Fruit fly (Drosophila melanogaster) whole organism, embryonic: ENCODE data around the gene CG8944.

Source experiments
- Awh ChIP-seq: fragments of 200-800 bp; sonication (Bioruptor generic); IDR thresholded peaks from 2 replicates; pipeline ENCODE4, ENCODE4 v1.3.6; 2022; ENCODE audit warnings: missing biosample characterization, missing genetic modification characterization
- C15 ChIP-seq: fragments of 200-800 bp; sonication (Bioruptor generic); IDR thresholded peaks from 3 replicates; pipeline ENCODE4 v1.3.6; 2022; ENCODE audit warnings: missing biosample characterization, missing genetic modification characterization
- CG11247 ChIP-seq: fragments of 200-800 bp; sonication (Bioruptor generic); IDR thresholded peaks from 2 replicates; pipeline ENCODE4 v1.3.6; 2022; ENCODE audit warnings: missing biosample characterization, missing genetic modification characterization
- CG11504 ChIP-seq: fragments of 200-800 bp; sonication (Bioruptor generic); optimal IDR thresholded peaks from 3 replicates; lab custom pipeline; 2019; ENCODE audit warnings: missing biosample characterization, mild to moderate bottlenecking, missing genetic modification characterization, moderate library complexity
- CG12219 ChIP-seq: fragments of 200-800 bp; sonication (Bioruptor generic); optimal IDR thresholded peaks from 3 replicates; lab custom pipeline; 2018; ENCODE audit warnings: missing biosample characterization, mild to moderate bottlenecking, missing genetic modification characterization
- CG1233 ChIP-seq: fragments of 200-800 bp; sonication (Bioruptor generic); optimal IDR thresholded peaks from 4 replicates; lab custom pipeline; 2018; ENCODE audit warnings: missing biosample characterization, mild to moderate bottlenecking, missing genetic modification characterization
- CG14441 ChIP-seq: fragments of 200-800 bp; sonication (Bioruptor generic); IDR thresholded peaks from 2 replicates; pipeline ENCODE4 v1.3.6; 2022; ENCODE audit warnings: missing biosample characterization, missing genetic modification characterization
- CG15011 ChIP-seq: fragments of 200-800 bp; sonication (Bioruptor generic); optimal IDR thresholded peaks from 3 replicates; lab custom pipeline; 2018; ENCODE audit warnings: missing biosample characterization, mild to moderate bottlenecking, missing genetic modification characterization
- CG1602 ChIP-seq: fragments of 200-800 bp; sonication (Bioruptor generic); optimal IDR thresholded peaks from 3 replicates; lab custom pipeline; 2016; ENCODE audit warnings: missing biosample characterization, missing genetic modification characterization
- CG2116 ChIP-seq: fragments of 200-800 bp; sonication (Bioruptor generic); optimal IDR thresholded peaks from 3 replicates; lab custom pipeline; 2018; ENCODE audit warnings: missing biosample characterization, mild to moderate bottlenecking, missing genetic modification characterization
- CG31365 ChIP-seq: fragments of 200-800 bp; sonication (Bioruptor generic); optimal IDR thresholded peaks from 2 replicates; lab custom pipeline; 2018; ENCODE audit warnings: missing biosample characterization, mild to moderate bottlenecking, missing genetic modification characterization
- CG3995 ChIP-seq: fragments of 200-800 bp; sonication (Bioruptor generic); optimal IDR thresholded peaks from 3 replicates; lab custom pipeline; 2016; ENCODE audit warnings: missing biosample characterization, missing genetic modification characterization
- CG6175 ChIP-seq: fragments of 200-800 bp; sonication (Bioruptor generic); IDR thresholded peaks from 3 replicates; pipeline ENCODE4 v1.3.6; 2022; ENCODE audit warnings: missing biosample characterization, missing genetic modification characterization
- CG6272 ChIP-seq: fragments of 200-800 bp; sonication (Bioruptor generic); IDR thresholded peaks from 2 replicates; pipeline ENCODE4 v1.3.6; 2022; ENCODE audit warnings: missing biosample characterization, missing genetic modification characterization
- CG6813 ChIP-seq: fragments of 200-800 bp; sonication (Bioruptor generic); optimal IDR thresholded peaks from 2 replicates; lab custom pipeline; 2017; ENCODE audit warnings: missing biosample characterization, missing genetic modification characterization, mild to moderate bottlenecking, moderate library complexity, missing genetic modification reagents
- CG7839 ChIP-seq: fragments of 200-800 bp; sonication (Bioruptor generic); optimal IDR thresholded peaks from 3 replicates; lab custom pipeline; 2018; ENCODE audit warnings: missing biosample characterization, mild to moderate bottlenecking, missing genetic modification characterization, moderate library complexity
- CG7928 ChIP-seq: fragments of 200-800 bp; sonication (Bioruptor generic); optimal IDR thresholded peaks from 2 replicates; lab custom pipeline; 2017; ENCODE audit warnings: missing biosample characterization, mild to moderate bottlenecking, missing genetic modification characterization
- CG8290 ChIP-seq, 3 experiments: fragments of 200-800 bp; sonication (Bioruptor generic); optimal IDR thresholded peaks; 2 replicates each; lab custom pipeline; 2016 to 2019; ENCODE audit warnings: missing biosample characterization in 3 of 3, missing genetic modification characterization in 3 of 3, mild to moderate bottlenecking in 2 of 3, moderate library complexity in 1 of 3
- Dip2 ChIP-seq: fragments of 200-800 bp; sonication (Bioruptor generic); IDR thresholded peaks from 2 replicates; pipeline ENCODE4 v1.3.6; 2022; ENCODE audit warnings: missing biosample characterization, missing genetic modification characterization
- Elba2 ChIP-seq: fragments of 200-800 bp; sonication (Bioruptor generic); optimal IDR thresholded peaks from 3 replicates; lab custom pipeline; 2016; ENCODE audit warnings: missing biosample characterization, missing genetic modification characterization
- Ets97D ChIP-seq: fragments of 200-800 bp; sonication (Bioruptor generic); optimal IDR thresholded peaks from 3 replicates; lab custom pipeline; 2016; ENCODE audit warnings: missing biosample characterization, missing genetic modification characterization
- Fer2 ChIP-seq: fragments of 200-800 bp; sonication (Bioruptor generic); optimal IDR thresholded peaks from 2 replicates; lab custom pipeline; 2018; ENCODE audit warnings: missing biosample characterization, mild to moderate bottlenecking, missing genetic modification characterization, moderate library complexity
- Hmx ChIP-seq: fragments of 200-800 bp; sonication (Bioruptor generic); optimal IDR thresholded peaks from 2 replicates; lab custom pipeline; 2016; ENCODE audit warnings: missing biosample characterization, missing genetic modification characterization
- Jarid2 ChIP-seq: fragments of 200-800 bp; sonication (Bioruptor generic); optimal IDR thresholded peaks from 3 replicates; lab custom pipeline; 2017; ENCODE audit warnings: mild to moderate bottlenecking, missing biosample characterization, missing genetic modification reagents, missing genetic modification characterization
- Lpt ChIP-seq: fragments of >200 bp; optimal IDR thresholded peaks from 2 replicates; lab custom pipeline; 2018; ENCODE audit warnings: missing biosample characterization, missing genetic modification characterization
- Med ChIP-seq: fragments of 200-800 bp; sonication (Bioruptor generic); peaks from one replicate; lab custom pipeline; 2016; ENCODE audit warnings: missing biosample characterization, missing genetic modification characterization, mild to moderate bottlenecking, inconsistent platforms, moderate library complexity
- Rfx ChIP-seq: fragments of 200-800 bp; sonication (Bioruptor generic); IDR thresholded peaks from 2 replicates; pipeline ENCODE4 v1.3.6; 2022; ENCODE audit warnings: missing biosample characterization, missing genetic modification characterization
- Rx ChIP-seq: fragments of 200-800 bp; sonication (Bioruptor generic); IDR thresholded peaks from 2 replicates; pipeline ENCODE4 v1.3.6; 2022; ENCODE audit warnings: missing biosample characterization, missing genetic modification characterization
- Side ChIP-seq: fragments of 200-800 bp; sonication (Bioruptor generic); optimal IDR thresholded peaks from 2 replicates; lab custom pipeline; 2016; ENCODE audit warnings: missing biosample characterization, missing genetic modification characterization
- TFAM ChIP-seq: fragments of 200-800 bp; sonication (Bioruptor generic); optimal IDR thresholded peaks from 2 replicates; lab custom pipeline; 2017; ENCODE audit warnings: missing biosample characterization, missing genetic modification characterization, inconsistent platforms
- Usf ChIP-seq: fragments of 200-800 bp; sonication (Bioruptor generic); optimal IDR thresholded peaks from 2 replicates; lab custom pipeline; 2017; ENCODE audit warnings: missing genotype, missing biosample characterization, missing genetic modification characterization
- Xbp1 ChIP-seq: fragments of 200-800 bp; sonication (Bioruptor generic); optimal IDR thresholded peaks from 3 replicates; lab custom pipeline; 2016; ENCODE audit warnings: missing biosample characterization, mild to moderate bottlenecking, missing genetic modification characterization
- al ChIP-seq: fragments of 200-800 bp; sonication (Bioruptor generic); IDR thresholded peaks from 2 replicates; pipeline ENCODE4 v1.3.6; 2022; ENCODE audit warnings: missing biosample characterization, missing genetic modification characterization
- bab2 ChIP-seq: fragments of 200-800 bp; sonication (Bioruptor generic); optimal IDR thresholded peaks from 2 replicates; lab custom pipeline; 2016; ENCODE audit warnings: missing biosample characterization, missing genetic modification characterization
- bbx ChIP-seq: fragments of 200-800 bp; sonication (Bioruptor generic); IDR thresholded peaks from 2 replicates; pipeline ENCODE4 v1.3.6; 2022; ENCODE audit warnings: missing biosample characterization, missing genetic modification characterization; ENCODE audit not compliant: partially characterized antibody
- cato ChIP-seq: fragments of 200-800 bp; sonication (Bioruptor generic); optimal IDR thresholded peaks from 2 replicates; lab custom pipeline; 2016; ENCODE audit warnings: missing biosample characterization, missing genetic modification characterization, borderline replicate concordance
- chinmo ChIP-seq: fragments of 200-800 bp; sonication (Bioruptor generic); IDR thresholded peaks from 4 replicates; pipeline ENCODE4 v1.3.6; 2022; ENCODE audit warnings: missing biosample characterization, missing genetic modification characterization; ENCODE audit not compliant: partially characterized antibody
- corto ChIP-seq: fragments of 200-800 bp; sonication (Bioruptor generic); optimal IDR thresholded peaks from 2 replicates; lab custom pipeline; 2016; ENCODE audit warnings: missing biosample characterization, mild to moderate bottlenecking, missing genetic modification characterization, moderate library complexity
- dati ChIP-seq: fragments of 200-800 bp; sonication (Bioruptor generic); IDR thresholded peaks from 2 replicates; pipeline ENCODE4 v1.3.6; 2022; ENCODE audit warnings: missing biosample characterization, missing genetic modification characterization
- eve ChIP-seq, 2 experiments: fragments of >200 bp; optimal IDR thresholded peaks; 2 replicates each; lab custom pipeline; 2017; ENCODE audit warnings: missing biosample characterization in 2 of 2, missing genetic modification characterization in 2 of 2
- hbn ChIP-seq: fragments of 200-800 bp; sonication (Bioruptor generic); IDR thresholded peaks from 2 replicates; pipeline ENCODE4 v1.3.6; 2022; ENCODE audit warnings: missing biosample characterization, missing genetic modification characterization; ENCODE audit not compliant: partially characterized antibody
- insv ChIP-seq, 2 experiments: fragments of 200-800 bp; sonication (Bioruptor generic); optimal IDR thresholded peaks; 3 replicates each; lab custom pipeline; 2016 to 2018; ENCODE audit warnings: missing biosample characterization in 2 of 2, missing genetic modification characterization in 2 of 2
- lola ChIP-seq, 3 experiments: fragments of >200 bp in 2 of 3; fragments of 200-800 bp in 1 of 3; sonication (Bioruptor generic) in 1 of 3; optimal IDR thresholded peaks; 2 replicates each; lab custom pipeline; 2017 to 2019; ENCODE audit warnings: missing biosample characterization in 3 of 3, missing genetic modification characterization in 3 of 3, mild to moderate bottlenecking in 1 of 3, moderate library complexity in 1 of 3
- lov ChIP-seq, 2 experiments: fragments of 200-800 bp in 1 of 2; fragments of >200 bp in 1 of 2; sonication (Bioruptor generic) in 1 of 2; IDR thresholded peaks in 1 of 2; optimal IDR thresholded peaks in 1 of 2; 2 replicates in 1 of 2; 3 replicates in 1 of 2; pipeline versions ENCODE4 v1.3.6 to Lab custom; 2017 to 2022; ENCODE audit warnings: missing biosample characterization in 1 of 2, missing genetic modification characterization in 1 of 2
- nerfin-2 ChIP-seq: fragments of 200-800 bp; sonication (Bioruptor generic); IDR thresholded peaks from 2 replicates; pipeline ENCODE4 v1.3.6; 2022; ENCODE audit warnings: missing biosample characterization, missing genetic modification characterization; ENCODE audit not compliant: partially characterized antibody
- p53 ChIP-seq: fragments of 200-800 bp; sonication (Bioruptor generic); optimal IDR thresholded peaks from 2 replicates; lab custom pipeline; 2016; ENCODE audit warnings: missing biosample characterization, missing genetic modification characterization
- rib ChIP-seq: fragments of 200-800 bp; sonication (Bioruptor generic); IDR thresholded peaks from 2 replicates; pipeline ENCODE4 v1.3.6; 2022; ENCODE audit warnings: missing biosample characterization, missing genetic modification characterization
- tup ChIP-seq: fragments of 200-800 bp; sonication (Bioruptor generic); optimal IDR thresholded peaks from 2 replicates; lab custom pipeline; 2016; ENCODE audit warnings: missing biosample characterization, mild to moderate bottlenecking, missing genetic modification characterization, moderate library complexity
- vvl ChIP-seq: fragments of 200-800 bp; sonication (Bioruptor generic); IDR thresholded peaks from 2 replicates; pipeline ENCODE4 v1.3.6; 2022; ENCODE audit warnings: missing biosample characterization, missing genetic modification characterization

CG8944 gene

dm6 chrX:15696854-15697540, 49.0 kb downstream of the CG8944 start, which contains the start of gene CG8128 (continued):
- TF ChIP-seq Usf (GFP tag; lab: Kevin White, UChicago) (no peak), Rfx (GFP tag; lab: Robert Waterston, UW) (peak; percentile 7; the same call in 1 of the 2 replicates), rib (GFP tag; lab: Robert Waterston, UW) (no peak), Awh (GFP tag; lab: Robert Waterston, UW) (no peak), insv (GFP tag; optimal IDR thresholded peaks at IDR 0.05; lab: Kevin White, UChicago) (peak; percentile 91 to 98), Jarid2 (no peak), CG11504 (peak; percentile 2), p53 (GFP tag; lab: Kevin White, UChicago) (no peak), CG7928 (GFP tag; lab: Kevin White, UChicago) (peak; percentile 90), lov (optimal IDR thresholded peaks at IDR 0.05; lab: Kevin White, UChicago) (no peak), lov (GFP tag; IDR thresholded peaks at IDR 0.05; lab: Robert Waterston, UW) (no peak), Elba2 (GFP tag; lab: Kevin White, UChicago) (no peak), bab2 (peak; percentile 9), CG1233 (GFP tag; lab: Kevin White, UChicago) (no peak), Dip2 (GFP tag; lab: Robert Waterston, UW) (no peak), al (no peak), corto (no peak), CG14441 (no peak), eve (GFP tag; optimal IDR thresholded peaks at IDR 0.05; lab: Kevin White, UChicago) (no peak), cato (GFP tag; lab: Kevin White, UChicago) (no peak), bbx (GFP tag; lab: Robert Waterston, UW) (no peak), CG31365 (no peak), Xbp1 (GFP tag; lab: Kevin White, UChicago) (no peak), CG1602 (no peak), CG7839 (peak; percentile 16), Ets97D (peak; percentile 12), Fer2 (no peak), CG15011 (GFP tag; lab: Kevin White, UChicago) (no peak), CG11247 (no peak), vvl (GFP tag; lab: Robert Waterston, UW) (no peak), dati (GFP tag; lab: Robert Waterston, UW) (no peak), CG6272 (GFP tag; lab: Robert Waterston, UW) (no peak), CG6813 (GFP tag; lab: Kevin White, UChicago) (no peak), tup (GFP tag; lab: Kevin White, UChicago) (no peak), Side (GFP tag; lab: Kevin White, UChicago) (no peak), CG8290 (GFP tag; optimal IDR thresholded peaks at IDR 0.05; lab: Kevin White, UChicago) (no peak), CG8290 (tag; optimal IDR thresholded peaks at IDR 0.05; lab: Kevin White, UChicago) (peak in 1 of 2 experiments; percentile 56), C15 (no peak), CG2116 (no peak), Rx (GFP tag; lab: Robert Waterston, UW) (no peak), Lpt (no peak), Med (peak; percentile 87), TFAM (GFP tag; lab: Kevin White, UChicago) (no peak), CG6175 (no peak), hbn (no peak), nerfin-2 (GFP tag; lab: Robert Waterston, UW) (no peak), Hmx (GFP tag; lab: Kevin White, UChicago) (no peak), chinmo (GFP tag; lab: Robert Waterston, UW) (no peak), CG3995 (no peak), CG12219 (GFP tag; lab: Kevin White, UChicago) (no peak), lola (GFP tag; optimal IDR thresholded peaks at IDR 0.05; lab: Kevin White, UChicago) (no peak)
